Worm (Caenorhabditis elegans) whole organism, L4 larva: ENCODE measurements around the gene srz-1.

Source experiments
- F26F4.8 ChIP-seq: fragments of 200-800 bp; sonication (Bioruptor generic); conservative IDR thresholded peaks from 2 replicates; pipeline ENCODE4 v1.3.6; 2022; ENCODE audit warnings: missing genetic modification characterization, missing compliant biosample characterization
- Y105C5A.15 ChIP-seq: fragments of 200-800 bp; sonication (Bioruptor generic); IDR thresholded peaks from 2 replicates; pipeline ENCODE4 v1.3.6; 2022; ENCODE audit warnings: missing genetic modification characterization, missing compliant biosample characterization
- lin-29 ChIP-seq: fragments of 200-800 bp; sonication (Bioruptor generic); IDR thresholded peaks from 2 replicates; pipeline ENCODE4 v1.3.6; 2022; ENCODE audit warnings: missing genetic modification reagents, missing genetic modification characterization, missing compliant biosample characterization
- nhr-102 ChIP-seq: sonication (generic microtip); optimal IDR thresholded peaks from 2 replicates; lab custom pipeline; 2016; ENCODE audit warnings: mild to moderate bottlenecking, missing genetic modification characterization, moderate library complexity, missing compliant biosample characterization
- nhr-111 ChIP-seq: fragments of 200-800 bp; sonication (Bioruptor generic); optimal IDR thresholded peaks from 2 replicates; lab custom pipeline; 2018; ENCODE audit warnings: mild to moderate bottlenecking, missing genetic modification characterization, missing compliant biosample characterization
- skn-1 ChIP-seq: fragments of 150-350 bp; optimal IDR thresholded peaks from 2 replicates; lab custom pipeline; 2014; ENCODE audit warnings: missing biosample characterization, missing genetic modification characterization
- snpc-1.2 ChIP-seq: fragments of 200-800 bp; sonication (Bioruptor generic); IDR thresholded peaks from 2 replicates; pipeline ENCODE4 v1.3.6; 2022; ENCODE audit warnings: missing genetic modification reagents, missing genetic modification characterization, missing compliant biosample characterization
- ztf-11 ChIP-seq: fragments of 150-350 bp; optimal IDR thresholded peaks from 2 replicates; lab custom pipeline; 2014; ENCODE audit warnings: missing biosample characterization, missing genetic modification characterization

- TF ChIP-seq snpc-1.2 (GFP tag; lab: Robert Waterston, UW) (no peak), F26F4.8 (no peak), nhr-102 (tag; lab: Kevin White, UChicago) (no peak), Y105C5A.15 (GFP tag; lab: Robert Waterston, UW) (no peak), nhr-111 (GFP tag; lab: Kevin White, UChicago) (no peak), skn-1 (no peak), ztf-11 (tag; lab: Kevin White, UChicago) (no peak), lin-29 (GFP tag; lab: Robert Waterston, UW) (no peak)
Measured at ce11 chrV:16699752-16700259, 24.2 kb downstream of the srz-1 start, which contains the start of gene Y70C5C.1.
